Worm (Caenorhabditis elegans): ENCODE data around the gene fipp-1.

The fipp-1 gene

ce11 chrV:4411714-4412113 is 40.1 kb downstream of the fipp-1 start, which contains the start of gene Y47D7A.17:
Gene Y47D7A.17, minus strand, starts transcription at chrV:4411814.
- TF ChIP-seq cog-1 (tag; optimal IDR thresholded peaks at IDR 0.05) (no peak), T22C8.4 (GFP tag; IDR thresholded peaks at IDR 0.05) (no peak), med-1 (GFP tag; optimal IDR thresholded peaks at IDR 0.05; ENCODE audit: insufficient read depth) (no peak), ztf-23 (GFP tag; IDR thresholded peaks at IDR 0.05) (no peak), ztf-29 (GFP tag; IDR thresholded peaks at IDR 0.05) (no peak), flt-1 (GFP tag; IDR thresholded peaks at IDR 0.05) (no peak), ref-1 (GFP tag; conservative IDR thresholded peaks at IDR 0.05) (no peak), klf-2 (GFP tag; conservative IDR thresholded peaks at IDR 0.05) (no peak)

- TF ChIP-seq ztf-29 (GFP tag; IDR thresholded peaks at IDR 0.05) (no peak), tab-1 (GFP tag; IDR thresholded peaks at IDR 0.05) (no peak), T22C8.4 (GFP tag; IDR thresholded peaks at IDR 0.05) (no peak), klf-2 (GFP tag; conservative IDR thresholded peaks at IDR 0.05) (no peak), flt-1 (GFP tag; IDR thresholded peaks at IDR 0.05) (no peak), cog-1 (tag; optimal IDR thresholded peaks at IDR 0.05) (no peak), ref-1 (GFP tag; conservative IDR thresholded peaks at IDR 0.05) (no peak)
Measured at ce11 chrV:4414613-4415071, 43.0 kb downstream of the fipp-1 start, which contains the start of gene grl-5. Gene grl-5, minus strand, starts transcription at chrV:4414663.

ce11 chrV:4416710-4417109 is 45.1 kb downstream of the fipp-1 start, which contains the start of gene Y47D7A.18:
Gene Y47D7A.18, minus strand, starts transcription at chrV:4416810.
- no peak for TF ChIP-seq cog-1 (tag; optimal IDR thresholded peaks at IDR 0.05)
- no peak for TF ChIP-seq ref-1 (GFP tag; conservative IDR thresholded peaks at IDR 0.05)
- TF ChIP-seq tab-1 (GFP tag; IDR thresholded peaks at IDR 0.05): no peak
- TF ChIP-seq klf-2 (GFP tag; conservative IDR thresholded peaks at IDR 0.05): no peak
- TF ChIP-seq flt-1 (GFP tag; IDR thresholded peaks at IDR 0.05): no peak
- TF ChIP-seq med-1 (GFP tag; optimal IDR thresholded peaks at IDR 0.05; ENCODE audit: insufficient read depth): no peak
- TF ChIP-seq ztf-29 (GFP tag; IDR thresholded peaks at IDR 0.05): no peak
- no peak for TF ChIP-seq ztf-23 (GFP tag; IDR thresholded peaks at IDR 0.05)
- no peak for TF ChIP-seq T22C8.4 (GFP tag; IDR thresholded peaks at IDR 0.05)

ce11 chrV:4418116-4418515 is 46.5 kb downstream of the fipp-1 start, which contains the start of gene Y47D7A.6:
Gene Y47D7A.6, minus strand, starts transcription at chrV:4418216.
- TF ChIP-seq T22C8.4 (GFP tag; IDR thresholded peaks at IDR 0.05) (no peak), flt-1 (GFP tag; IDR thresholded peaks at IDR 0.05) (no peak), ref-1 (GFP tag; conservative IDR thresholded peaks at IDR 0.05) (no peak), ztf-23 (GFP tag; IDR thresholded peaks at IDR 0.05) (no peak), tab-1 (GFP tag; IDR thresholded peaks at IDR 0.05) (no peak), med-1 (GFP tag; optimal IDR thresholded peaks at IDR 0.05; ENCODE audit: insufficient read depth) (no peak), klf-2 (GFP tag; conservative IDR thresholded peaks at IDR 0.05) (no peak), cog-1 (tag; optimal IDR thresholded peaks at IDR 0.05) (no peak), ztf-29 (GFP tag; IDR thresholded peaks at IDR 0.05) (no peak)

- TF ChIP-seq klf-2 (GFP tag; conservative IDR thresholded peaks at IDR 0.05): no peak
- no peak for TF ChIP-seq ztf-23 (GFP tag; IDR thresholded peaks at IDR 0.05)
- TF ChIP-seq flt-1 (GFP tag; IDR thresholded peaks at IDR 0.05): no peak
- no peak for TF ChIP-seq T22C8.4 (GFP tag; IDR thresholded peaks at IDR 0.05)
Measured at ce11 chrV:4419767-4420322, 48.2 kb downstream of the fipp-1 start, which contains the start of the genes Y47D7A.7 and Y47D7A.2. Gene Y47D7A.7, minus strand, starts transcription at chrV:4419867. Gene Y47D7A.2, plus strand, starts transcription at chrV:4420272.

ce11 chrV:4421475-4421874 is 49.9 kb downstream of the fipp-1 start, which contains the start of gene skr-14:
Gene skr-14, minus strand, starts transcription at chrV:4421575.
- no peak for TF ChIP-seq T22C8.4 (GFP tag; IDR thresholded peaks at IDR 0.05)
- TF ChIP-seq ztf-23 (GFP tag; IDR thresholded peaks at IDR 0.05): no peak
- no peak for TF ChIP-seq ztf-29 (GFP tag; IDR thresholded peaks at IDR 0.05)
- no peak for TF ChIP-seq flt-1 (GFP tag; IDR thresholded peaks at IDR 0.05)
- TF ChIP-seq klf-2 (GFP tag; conservative IDR thresholded peaks at IDR 0.05): no peak
- no peak for TF ChIP-seq cog-1 (tag; optimal IDR thresholded peaks at IDR 0.05)
- TF ChIP-seq med-1 (GFP tag; optimal IDR thresholded peaks at IDR 0.05; ENCODE audit: insufficient read depth): no peak
- TF ChIP-seq tab-1 (GFP tag; IDR thresholded peaks at IDR 0.05): no peak

ce11 chrV:4422127-4422526 is 50.5 kb downstream of the fipp-1 start, which contains the start of gene skr-7:
Gene skr-7, plus strand, starts transcription at chrV:4422427.
- no peak for TF ChIP-seq flt-1 (GFP tag; IDR thresholded peaks at IDR 0.05)
- TF ChIP-seq ztf-29 (GFP tag; IDR thresholded peaks at IDR 0.05): no peak
- TF ChIP-seq cog-1 (tag; optimal IDR thresholded peaks at IDR 0.05): no peak
- TF ChIP-seq klf-2 (GFP tag; conservative IDR thresholded peaks at IDR 0.05): no peak
- TF ChIP-seq ref-1 (GFP tag; conservative IDR thresholded peaks at IDR 0.05): no peak
- no peak for TF ChIP-seq med-1 (GFP tag; optimal IDR thresholded peaks at IDR 0.05; ENCODE audit: insufficient read depth)
- no peak for TF ChIP-seq T22C8.4 (GFP tag; IDR thresholded peaks at IDR 0.05)
- TF ChIP-seq ztf-23 (GFP tag; IDR thresholded peaks at IDR 0.05): no peak
- TF ChIP-seq tab-1 (GFP tag; IDR thresholded peaks at IDR 0.05): no peak

- TF ChIP-seq ztf-29 (GFP tag; IDR thresholded peaks at IDR 0.05) (no peak), cog-1 (tag; optimal IDR thresholded peaks at IDR 0.05) (no peak), flt-1 (GFP tag; IDR thresholded peaks at IDR 0.05) (no peak), ztf-23 (GFP tag; IDR thresholded peaks at IDR 0.05) (no peak), T22C8.4 (GFP tag; IDR thresholded peaks at IDR 0.05) (no peak), klf-2 (GFP tag; conservative IDR thresholded peaks at IDR 0.05) (no peak), med-1 (GFP tag; optimal IDR thresholded peaks at IDR 0.05; ENCODE audit: insufficient read depth) (no peak), tab-1 (GFP tag; IDR thresholded peaks at IDR 0.05) (no peak), ref-1 (GFP tag; conservative IDR thresholded peaks at IDR 0.05) (no peak)
Measured at ce11 chrV:4423087-4423486, 51.5 kb downstream of the fipp-1 start.
